Fruit fly (Drosophila melanogaster) whole organism, embryonic: ENCODE data around the gene CG11726.
A peak's percentile ranks its signal among the peaks of the same experiment; 100 is the strongest.

ENCODE experiments used
- Asciz ChIP-seq: fragments of 200-800 bp; sonication (Bioruptor generic); optimal IDR thresholded peaks from 2 replicates; lab custom pipeline; 2017; ENCODE audit warnings: missing biosample characterization, mild to moderate bottlenecking, missing genetic modification characterization, missing genetic modification reagents
- CG10565 ChIP-seq: fragments of 200-800 bp; sonication (Bioruptor generic); optimal IDR thresholded peaks from 3 replicates; lab custom pipeline; 2016; ENCODE audit warnings: missing biosample characterization, mild to moderate bottlenecking, missing genetic modification characterization
- CG11398 ChIP-seq: fragments of 200-800 bp; sonication (Bioruptor generic); optimal IDR thresholded peaks from 2 replicates; lab custom pipeline; 2016; ENCODE audit warnings: missing biosample characterization, missing genetic modification characterization
- CG12104 ChIP-seq: fragments of 200-800 bp; sonication (Bioruptor generic); optimal IDR thresholded peaks from 3 replicates; lab custom pipeline; 2016; ENCODE audit warnings: missing biosample characterization, missing genetic modification characterization
- CG15514 ChIP-seq: fragments of 200-800 bp; sonication (Bioruptor generic); optimal IDR thresholded peaks from 3 replicates; lab custom pipeline; 2017; ENCODE audit warnings: missing biosample characterization, missing genetic modification characterization, mild to moderate bottlenecking, moderate library complexity, missing genetic modification reagents
- CG16863 ChIP-seq: fragments of 200-800 bp; sonication (Bioruptor generic); optimal IDR thresholded peaks from 3 replicates; lab custom pipeline; 2016; ENCODE audit warnings: missing biosample characterization, missing genetic modification characterization
- CG17912 ChIP-seq: fragments of 200-800 bp; sonication (Bioruptor generic); optimal IDR thresholded peaks from 2 replicates; lab custom pipeline; 2018; ENCODE audit warnings: missing biosample characterization, mild to moderate bottlenecking, missing genetic modification characterization
- CG18262 ChIP-seq: fragments of 200-800 bp; optimal IDR thresholded peaks from 3 replicates; lab custom pipeline; 2019; ENCODE audit warnings: missing biosample characterization, mild to moderate bottlenecking, missing genetic modification characterization, moderate library complexity
- CG2120 ChIP-seq: fragments of 200-800 bp; sonication (Bioruptor generic); optimal IDR thresholded peaks from 3 replicates; lab custom pipeline; 2016; ENCODE audit warnings: missing biosample characterization, missing genetic modification characterization
- CG2202 ChIP-seq: fragments of 200-800 bp; sonication (Bioruptor generic); optimal IDR thresholded peaks from 2 replicates; lab custom pipeline; 2018; ENCODE audit warnings: missing biosample characterization, mild to moderate bottlenecking, missing genetic modification characterization
- CG2875 ChIP-seq: fragments of 200-800 bp; sonication (Bioruptor generic); optimal IDR thresholded peaks from 2 replicates; lab custom pipeline; 2017; ENCODE audit warnings: missing biosample characterization, mild to moderate bottlenecking, missing genetic modification characterization, missing genetic modification reagents
- CG31388 ChIP-seq: fragments of 200-800 bp; sonication (Bioruptor generic); optimal IDR thresholded peaks from 2 replicates; lab custom pipeline; 2016; ENCODE audit warnings: missing biosample characterization, missing genetic modification characterization
- CG32767 ChIP-seq: fragments of 200-800 bp; sonication (Bioruptor generic); IDR thresholded peaks from 2 replicates; pipeline ENCODE4 v1.3.6; 2022; ENCODE audit warnings: missing biosample characterization, missing genetic modification characterization
- CG3407 ChIP-seq: fragments of 200-800 bp; sonication (Bioruptor generic); optimal IDR thresholded peaks from 2 replicates; lab custom pipeline; 2018; ENCODE audit warnings: missing biosample characterization, mild to moderate bottlenecking, missing genetic modification characterization
- CG3847 ChIP-seq: fragments of 200-800 bp; sonication (Bioruptor generic); IDR thresholded peaks from 2 replicates; pipeline ENCODE4 v1.3.6; 2022; ENCODE audit warnings: missing biosample characterization, missing genetic modification characterization
- CG4617 ChIP-seq: fragments of 200-800 bp; sonication (Bioruptor generic); optimal IDR thresholded peaks from 3 replicates; lab custom pipeline; 2016; ENCODE audit warnings: missing biosample characterization, missing genetic modification characterization, borderline replicate concordance
- CG5245 ChIP-seq: fragments of 200-800 bp; sonication (Bioruptor generic); optimal IDR thresholded peaks from 3 replicates; lab custom pipeline; 2016; ENCODE audit warnings: missing biosample characterization, missing genetic modification characterization
- CG8281 ChIP-seq: fragments of 200-800 bp; sonication (Bioruptor generic); optimal IDR thresholded peaks from 2 replicates; lab custom pipeline; 2018; ENCODE audit warnings: missing biosample characterization, mild to moderate bottlenecking, missing genetic modification characterization, moderate library complexity
- CG8478 ChIP-seq: fragments of >200 bp; optimal IDR thresholded peaks from 2 replicates; lab custom pipeline; 2018
- CG9876 ChIP-seq: fragments of 200-800 bp; sonication (Bioruptor generic); optimal IDR thresholded peaks from 2 replicates; lab custom pipeline; 2016; ENCODE audit warnings: missing biosample characterization, missing genetic modification characterization
- CTCF ChIP-seq: fragments of 200-800 bp; sonication (Bioruptor generic); optimal IDR thresholded peaks from 2 replicates; lab custom pipeline; 2017; ENCODE audit warnings: missing biosample characterization, mild to moderate bottlenecking, missing genetic modification characterization, moderate library complexity
- CkIIα-i1 ChIP-seq: fragments of 200-800 bp; sonication (Bioruptor generic); IDR thresholded peaks from 2 replicates; pipeline ENCODE4 v1.3.6; 2022; ENCODE audit warnings: missing biosample characterization, missing genetic modification characterization
- D19A ChIP-seq: fragments of 200-800 bp; optimal IDR thresholded peaks from 3 replicates; lab custom pipeline; 2019; ENCODE audit warnings: missing biosample characterization, mild to moderate bottlenecking, missing genetic modification characterization, moderate library complexity
- Doc3 ChIP-seq: fragments of 200-800 bp; sonication (Bioruptor generic); IDR thresholded peaks from 3 replicates; pipeline ENCODE4 v1.3.6; 2022; ENCODE audit warnings: missing biosample characterization, missing genetic modification characterization; ENCODE audit not compliant: partially characterized antibody
- H15 ChIP-seq: fragments of 200-800 bp; sonication (Bioruptor generic); IDR thresholded peaks from 3 replicates; pipeline ENCODE4 v1.3.6; 2022; ENCODE audit warnings: missing biosample characterization, missing genetic modification characterization
- H2.0 ChIP-seq: fragments of 200-800 bp; sonication (Bioruptor generic); IDR thresholded peaks from 2 replicates; pipeline ENCODE4 v1.3.6; 2022; ENCODE audit warnings: missing biosample characterization, missing genetic modification characterization
- HLH54F ChIP-seq: fragments of 200-800 bp; sonication (Bioruptor generic); optimal IDR thresholded peaks from 3 replicates; lab custom pipeline; 2016; ENCODE audit warnings: missing biosample characterization, missing genetic modification characterization
- HmgZ ChIP-seq: fragments of 200-800 bp; sonication (Bioruptor generic); optimal IDR thresholded peaks from 2 replicates; lab custom pipeline; 2018; ENCODE audit warnings: missing biosample characterization, mild to moderate bottlenecking, missing genetic modification characterization
- NC2α ChIP-seq: fragments of 200-800 bp; sonication (Bioruptor generic); optimal IDR thresholded peaks from 2 replicates; lab custom pipeline; 2016; ENCODE audit warnings: missing biosample characterization, missing genetic modification characterization
- NFAT ChIP-seq: fragments of 200-800 bp; sonication (Bioruptor generic); IDR thresholded peaks from 2 replicates; pipeline ENCODE4 v1.3.6; 2022; ENCODE audit warnings: missing biosample characterization, missing genetic modification characterization
- Side ChIP-seq: fragments of 200-800 bp; sonication (Bioruptor generic); optimal IDR thresholded peaks from 2 replicates; lab custom pipeline; 2016; ENCODE audit warnings: missing biosample characterization, missing genetic modification characterization
- ab ChIP-seq: fragments of 200-800 bp; sonication (Bioruptor generic); optimal IDR thresholded peaks from 2 replicates; lab custom pipeline; 2016; ENCODE audit warnings: missing biosample characterization, missing genetic modification characterization
- cas ChIP-seq: fragments of 200-800 bp; sonication (Bioruptor generic); IDR thresholded peaks from 2 replicates; pipeline ENCODE4 v1.3.6; 2022; ENCODE audit warnings: missing biosample characterization, missing genetic modification characterization
- corto ChIP-seq: fragments of 200-800 bp; sonication (Bioruptor generic); optimal IDR thresholded peaks from 2 replicates; lab custom pipeline; 2016; ENCODE audit warnings: missing biosample characterization, mild to moderate bottlenecking, missing genetic modification characterization, moderate library complexity
- da ChIP-seq: fragments of 200-800 bp; sonication (Bioruptor generic); optimal IDR thresholded peaks from 2 replicates; lab custom pipeline; 2016; ENCODE audit warnings: missing biosample characterization, missing genetic modification characterization
- danr ChIP-seq: fragments of 200-800 bp; sonication (Bioruptor generic); IDR thresholded peaks from 2 replicates; pipeline ENCODE4 v1.3.6; 2022; ENCODE audit warnings: missing biosample characterization, missing genetic modification characterization
- dm ChIP-seq: fragments of 200-800 bp; sonication (Bioruptor generic); optimal IDR thresholded peaks from 3 replicates; lab custom pipeline; 2016; ENCODE audit warnings: missing biosample characterization, missing genetic modification characterization
- eyg ChIP-seq: fragments of 200-800 bp; sonication (Bioruptor generic); optimal IDR thresholded peaks from 3 replicates; lab custom pipeline; 2016; ENCODE audit warnings: missing biosample characterization, missing genetic modification characterization
- fru ChIP-seq: fragments of >200 bp; optimal IDR thresholded peaks from 2 replicates; lab custom pipeline; 2017
- fu2 ChIP-seq: fragments of 200-800 bp; sonication (Bioruptor generic); optimal IDR thresholded peaks from 2 replicates; lab custom pipeline; 2016; ENCODE audit warnings: missing biosample characterization, missing genetic modification characterization
- gce ChIP-seq: fragments of 200-800 bp; sonication (Bioruptor generic); IDR thresholded peaks from 3 replicates; pipeline ENCODE4 v1.3.6; 2022; ENCODE audit warnings: missing biosample characterization, missing genetic modification characterization
- gfzf ChIP-seq: fragments of 200-800 bp; sonication (Bioruptor generic); optimal IDR thresholded peaks from 2 replicates; lab custom pipeline; 2016; ENCODE audit warnings: missing biosample characterization, mild to moderate bottlenecking, missing genetic modification characterization, moderate library complexity
- kay ChIP-seq: fragments of 200-800 bp; sonication (Bioruptor generic); optimal IDR thresholded peaks from 2 replicates; lab custom pipeline; 2016; ENCODE audit warnings: missing biosample characterization, missing genetic modification characterization
- klu ChIP-seq: fragments of 200-800 bp; sonication (Bioruptor generic); IDR thresholded peaks from 2 replicates; pipeline ENCODE4 v1.3.6; 2022; ENCODE audit warnings: missing biosample characterization, missing genetic modification characterization
- lov ChIP-seq, 2 experiments: fragments of 200-800 bp in 1 of 2; fragments of >200 bp in 1 of 2; sonication (Bioruptor generic) in 1 of 2; IDR thresholded peaks in 1 of 2; optimal IDR thresholded peaks in 1 of 2; 2 replicates in 1 of 2; 3 replicates in 1 of 2; pipeline versions ENCODE4 v1.3.6 to Lab custom; 2017 to 2022; ENCODE audit warnings: missing biosample characterization in 1 of 2, missing genetic modification characterization in 1 of 2
- org-1 ChIP-seq: fragments of 200-800 bp; sonication (Bioruptor generic); optimal IDR thresholded peaks from 2 replicates; lab custom pipeline; 2017; ENCODE audit warnings: missing biosample characterization, missing genetic modification characterization
- pb ChIP-seq: fragments of 200-800 bp; sonication (Bioruptor generic); optimal IDR thresholded peaks from 3 replicates; lab custom pipeline; 2016; ENCODE audit warnings: missing biosample characterization, missing genetic modification characterization
- pfk ChIP-seq: fragments of 200-800 bp; sonication (Bioruptor generic); optimal IDR thresholded peaks from 2 replicates; lab custom pipeline; 2018; ENCODE audit warnings: missing biosample characterization, mild to moderate bottlenecking, missing genetic modification characterization, moderate library complexity
- ro ChIP-seq: fragments of 200-800 bp; sonication (Bioruptor generic); IDR thresholded peaks from 2 replicates; pipeline ENCODE4 v1.3.6; 2022; ENCODE audit warnings: missing biosample characterization, missing genetic modification characterization
- tll ChIP-seq, 2 experiments: fragments of 200-800 bp in 1 of 2; fragments of >200 bp in 1 of 2; sonication (Bioruptor generic) in 1 of 2; optimal IDR thresholded peaks; 2 replicates each; lab custom pipeline; 2017 to 2019; ENCODE audit warnings: missing biosample characterization in 2 of 2, missing genetic modification characterization in 2 of 2, mild to moderate bottlenecking in 1 of 2, moderate library complexity in 1 of 2
- toy ChIP-seq: fragments of 200-800 bp; sonication (Bioruptor generic); IDR thresholded peaks from 2 replicates; pipeline ENCODE4 v1.3.6; 2022; ENCODE audit warnings: missing biosample characterization, missing genetic modification characterization
- zfh1 ChIP-seq: fragments of 200-800 bp; sonication (Bioruptor generic); IDR thresholded peaks from 3 replicates; pipeline ENCODE4 v1.3.6; 2022; ENCODE audit warnings: missing biosample characterization, missing genetic modification characterization

CG11726 gene

dm6 chr3L:11422338-11422802 lies 27.9 kb downstream of the CG11726 start (continued):
- TF ChIP-seq HmgZ (tag; lab: Kevin White, UChicago) (peak; percentile 31), pfk (no peak), Doc3 (no peak), H15 (GFP tag; lab: Robert Waterston, UW) (peak; percentile 76), CG17912 (GFP tag; lab: Kevin White, UChicago) (no peak), CG8478 (lab: Kevin White, UChicago) (no peak), NFAT (no peak), corto (GFP tag; lab: Kevin White, UChicago) (no peak), fu2 (GFP tag; lab: Kevin White, UChicago) (no peak), HLH54F (GFP tag; lab: Kevin White, UChicago) (peak; percentile 1), fru (no peak), gfzf (GFP tag; lab: Kevin White, UChicago) (no peak), CG18262 (tag; lab: Kevin White, UChicago) (peak; percentile 90), zfh1 (GFP tag; lab: Robert Waterston, UW) (peak; percentile 91), pb (GFP tag; lab: Kevin White, UChicago) (peak; percentile 30), CG4617 (no peak), CkIIα-i1 (no peak), D19A (tag; lab: Kevin White, UChicago) (peak; percentile 69), Side (GFP tag; lab: Kevin White, UChicago) (peak; percentile 69), dm (GFP tag; lab: Kevin White, UChicago) (peak; percentile 19), ro (GFP tag; lab: Robert Waterston, UW) (peak; percentile 62; the same call in 1 of the 2 replicates), CTCF (GFP tag; lab: Kevin White, UChicago) (peak; percentile 11), da (GFP tag; lab: Kevin White, UChicago) (no peak), CG31388 (GFP tag; lab: Kevin White, UChicago) (peak; percentile 45), danr (GFP tag; lab: Robert Waterston, UW) (peak; percentile 49; the same call in 1 of the 2 replicates), org-1 (GFP tag; lab: Kevin White, UChicago) (peak; percentile 77), eyg (no peak), CG2875 (GFP tag; lab: Kevin White, UChicago) (peak; percentile 71), H2.0 (GFP tag; lab: Robert Waterston, UW) (peak; percentile 71), Asciz (GFP tag; lab: Kevin White, UChicago) (peak; percentile 80), CG2120 (GFP tag; lab: Kevin White, UChicago) (peak; percentile 46), ab (GFP tag; lab: Kevin White, UChicago) (no peak), cas (GFP tag; lab: Robert Waterston, UW) (no peak), kay (GFP tag; lab: Kevin White, UChicago) (peak; percentile 37), CG8281 (tag; lab: Kevin White, UChicago) (peak; percentile 98), gce (GFP tag; lab: Robert Waterston, UW) (peak; percentile 53; the same call in 1 of the 3 replicates), CG15514 (peak; percentile 30), CG32767 (GFP tag; lab: Robert Waterston, UW) (peak; percentile 77), tll (GFP tag; optimal IDR thresholded peaks at IDR 0.05; lab: Kevin White, UChicago) (peak in 1 of 2 experiments; percentile 37), CG3407 (GFP tag; lab: Kevin White, UChicago) (peak; percentile 57), CG10565 (GFP tag; lab: Kevin White, UChicago) (peak; percentile 8), klu (peak; percentile 72), toy (GFP tag; lab: Robert Waterston, UW) (0 out of 2 replicates have a peak, but pooled peaks have one; percentile 42), CG16863 (GFP tag; lab: Kevin White, UChicago) (peak; percentile 30), CG9876 (GFP tag; lab: Kevin White, UChicago) (peak; percentile 11), CG12104 (GFP tag; lab: Kevin White, UChicago) (peak; percentile 39), lov (optimal IDR thresholded peaks at IDR 0.05; lab: Kevin White, UChicago) (no peak), lov (GFP tag; IDR thresholded peaks at IDR 0.05; lab: Robert Waterston, UW) (peak; percentile 66; the same call in 2 of the 3 replicates), CG11398 (GFP tag; lab: Kevin White, UChicago) (peak; percentile 19), CG5245 (GFP tag; lab: Kevin White, UChicago) (peak; percentile 69), NC2α (GFP tag; lab: Kevin White, UChicago) (peak; percentile 29), CG3847 (GFP tag; lab: Robert Waterston, UW) (peak; percentile 68), CG2202 (tag; lab: Kevin White, UChicago) (peak; percentile 59)
